Fruit fly (Drosophila melanogaster) whole organism, embryonic: ENCODE data around the gene Prosbeta6.
A peak's percentile ranks its signal among the peaks of the same experiment; 100 is the strongest.

Source experiments
- Atf6 ChIP-seq: fragments of 200-800 bp; sonication (Bioruptor generic); IDR thresholded peaks from 2 replicates; pipeline ENCODE4 v1.3.6; 2022; ENCODE audit warnings: missing biosample characterization, missing genetic modification characterization
- BEAF-32 ChIP-seq: fragments of 200-800 bp; sonication (Bioruptor generic); optimal IDR thresholded peaks from 3 replicates; lab custom pipeline; 2017; ENCODE audit warnings: missing biosample characterization, missing genetic modification characterization, mild to moderate bottlenecking, moderate library complexity, missing genetic modification reagents
- BtbVII ChIP-seq: fragments of 200-800 bp; sonication (Bioruptor generic); optimal IDR thresholded peaks from 3 replicates; lab custom pipeline; 2017; ENCODE audit warnings: missing biosample characterization, mild to moderate bottlenecking, missing genetic modification characterization
- CG10431 ChIP-seq: fragments of 200-800 bp; sonication (Bioruptor generic); optimal IDR thresholded peaks from 3 replicates; lab custom pipeline; 2018; ENCODE audit warnings: missing biosample characterization, mild to moderate bottlenecking, missing genetic modification characterization
- CG12071 ChIP-seq: fragments of 200-800 bp; sonication (Bioruptor generic); optimal IDR thresholded peaks from 3 replicates; lab custom pipeline; 2018; ENCODE audit warnings: missing biosample characterization, mild to moderate bottlenecking, missing genetic modification characterization
- CG13287 ChIP-seq: fragments of 200-800 bp; sonication (Bioruptor generic); IDR thresholded peaks from 2 replicates; pipeline ENCODE4 v1.3.6; 2022; ENCODE audit warnings: missing biosample characterization, missing genetic modification characterization; ENCODE audit not compliant: partially characterized antibody
- CG13894 ChIP-seq: fragments of 200-800 bp; sonication (Bioruptor generic); optimal IDR thresholded peaks from 3 replicates; lab custom pipeline; 2018; ENCODE audit warnings: missing biosample characterization, mild to moderate bottlenecking, missing genetic modification characterization, moderate library complexity
- CG15514 ChIP-seq: fragments of 200-800 bp; sonication (Bioruptor generic); optimal IDR thresholded peaks from 3 replicates; lab custom pipeline; 2017; ENCODE audit warnings: missing biosample characterization, missing genetic modification characterization, mild to moderate bottlenecking, moderate library complexity, missing genetic modification reagents
- CG17359 ChIP-seq: fragments of 200-800 bp; sonication (Bioruptor generic); optimal IDR thresholded peaks from 3 replicates; lab custom pipeline; 2018; ENCODE audit warnings: missing biosample characterization, mild to moderate bottlenecking, missing genetic modification characterization, moderate library complexity
- CG18476 ChIP-seq: fragments of 200-800 bp; sonication (Bioruptor generic); optimal IDR thresholded peaks from 2 replicates; lab custom pipeline; 2016; ENCODE audit warnings: missing biosample characterization, mild to moderate bottlenecking, missing genetic modification characterization
- CG18619 ChIP-seq: fragments of 200-800 bp; sonication (Bioruptor generic); optimal IDR thresholded peaks from 3 replicates; lab custom pipeline; 2017; ENCODE audit warnings: missing biosample characterization, mild to moderate bottlenecking, missing genetic modification characterization
- CG18764 ChIP-seq: fragments of 200-800 bp; sonication (Bioruptor generic); optimal IDR thresholded peaks from 3 replicates; lab custom pipeline; 2016; ENCODE audit warnings: missing biosample characterization, missing genetic modification characterization
- CG2129 ChIP-seq: fragments of 200-800 bp; sonication (Bioruptor generic); IDR thresholded peaks from 2 replicates; pipeline ENCODE4 v1.3.6; 2022; ENCODE audit warnings: missing biosample characterization, missing genetic modification characterization; ENCODE audit not compliant: partially characterized antibody
- CG2199 ChIP-seq: fragments of 200-800 bp; sonication (Bioruptor generic); IDR thresholded peaks from 3 replicates; pipeline ENCODE4 v1.3.6; 2022; ENCODE audit warnings: missing biosample characterization, missing genetic modification characterization
- CG31441 ChIP-seq: fragments of 200-800 bp; sonication (Bioruptor generic); IDR thresholded peaks from 2 replicates; pipeline ENCODE4 v1.3.6; 2022; ENCODE audit warnings: missing biosample characterization, missing genetic modification characterization
- CG34224 ChIP-seq: fragments of 200-800 bp; sonication (Bioruptor generic); IDR thresholded peaks from 3 replicates; pipeline ENCODE4 v1.3.6; 2022; ENCODE audit warnings: missing biosample characterization, missing genetic modification characterization; ENCODE audit not compliant: partially characterized antibody
- CG34376 ChIP-seq: fragments of 200-800 bp; sonication (Bioruptor generic); optimal IDR thresholded peaks from 2 replicates; lab custom pipeline; 2018; ENCODE audit warnings: missing biosample characterization, mild to moderate bottlenecking, missing genetic modification characterization
- CG6765 ChIP-seq: fragments of 200-800 bp; sonication (Bioruptor generic); optimal IDR thresholded peaks from 3 replicates; lab custom pipeline; 2017; ENCODE audit warnings: missing biosample characterization, mild to moderate bottlenecking, missing genetic modification characterization
- CG6854 ChIP-seq: fragments of 200-800 bp; sonication (Bioruptor generic); optimal IDR thresholded peaks from 3 replicates; lab custom pipeline; 2017; ENCODE audit warnings: missing biosample characterization, mild to moderate bottlenecking, missing genetic modification characterization
- CG7745 ChIP-seq: fragments of 200-800 bp; sonication (Bioruptor generic); optimal IDR thresholded peaks from 2 replicates; lab custom pipeline; 2018; ENCODE audit warnings: missing biosample characterization, mild to moderate bottlenecking, missing genetic modification characterization, moderate library complexity
- CG8089 ChIP-seq: fragments of 200-800 bp; sonication (Bioruptor generic); optimal IDR thresholded peaks from 3 replicates; lab custom pipeline; 2016; ENCODE audit warnings: missing biosample characterization, missing genetic modification characterization
- CG8478 ChIP-seq: fragments of >200 bp; optimal IDR thresholded peaks from 2 replicates; lab custom pipeline; 2018
- Chrac-16 ChIP-seq: fragments of 200-800 bp; sonication (Bioruptor generic); optimal IDR thresholded peaks from 3 replicates; lab custom pipeline; 2016; ENCODE audit warnings: missing biosample characterization, missing genetic modification characterization
- CoRest ChIP-seq: fragments of 200-800 bp; sonication (Bioruptor generic); optimal IDR thresholded peaks from 3 replicates; lab custom pipeline; 2018; ENCODE audit warnings: missing biosample characterization, mild to moderate bottlenecking, missing genetic modification characterization, moderate library complexity
- Doc2 ChIP-seq: fragments of 200-800 bp; sonication (Bioruptor generic); IDR thresholded peaks from 2 replicates; pipeline ENCODE4 v1.3.6; 2022; ENCODE audit warnings: missing biosample characterization, missing genetic modification characterization
- Dref ChIP-seq: fragments of 200-800 bp; sonication (Bioruptor generic); IDR thresholded peaks from 2 replicates; pipeline ENCODE4 v1.3.6; 2022; ENCODE audit warnings: missing biosample characterization, missing genetic modification characterization
- E2f1 ChIP-seq: fragments of 200-800 bp; sonication (Bioruptor generic); IDR thresholded peaks from 2 replicates; pipeline ENCODE4 v1.3.6; 2022; ENCODE audit warnings: missing biosample characterization, missing genetic modification characterization
- Ets65A ChIP-seq: fragments of 200-800 bp; sonication (Bioruptor generic); peaks from one replicate; lab custom pipeline; 2016; ENCODE audit warnings: missing biosample characterization, missing genetic modification characterization
- MTF-1 ChIP-seq: fragments of 200-800 bp; sonication (Bioruptor generic); optimal IDR thresholded peaks from 2 replicates; lab custom pipeline; 2018; ENCODE audit warnings: missing biosample characterization, mild to moderate bottlenecking, missing genetic modification characterization, borderline replicate concordance
- Neu2 ChIP-seq: fragments of 200-800 bp; sonication (Bioruptor generic); optimal IDR thresholded peaks from 3 replicates; lab custom pipeline; 2016; ENCODE audit warnings: missing biosample characterization, missing genetic modification characterization, borderline replicate concordance
- Stat92E ChIP-seq, 3 experiments: fragments of >200 bp in 2 of 3; fragments of 200-800 bp in 1 of 3; sonication (Bioruptor generic) in 1 of 3; optimal IDR thresholded peaks; 2 replicates each; lab custom pipeline; 2017 to 2019; ENCODE audit warnings: missing biosample characterization in 3 of 3, missing genetic modification characterization in 3 of 3, mild to moderate bottlenecking in 1 of 3, moderate library complexity in 1 of 3
- Tbp ChIP-seq: fragments of >200 bp; optimal IDR thresholded peaks from 2 replicates; lab custom pipeline; 2018; ENCODE audit warnings: missing biosample characterization, missing genetic modification characterization
- Xrp1 ChIP-seq: fragments of 200-800 bp; sonication (Bioruptor generic); IDR thresholded peaks from 2 replicates; pipeline ENCODE4 v1.3.6; 2022; ENCODE audit warnings: missing biosample characterization, missing genetic modification characterization
- bbx ChIP-seq: fragments of 200-800 bp; sonication (Bioruptor generic); IDR thresholded peaks from 2 replicates; pipeline ENCODE4 v1.3.6; 2022; ENCODE audit warnings: missing biosample characterization, missing genetic modification characterization; ENCODE audit not compliant: partially characterized antibody
- btn ChIP-seq: fragments of 200-800 bp; sonication (Bioruptor generic); optimal IDR thresholded peaks from 2 replicates; lab custom pipeline; 2016; ENCODE audit warnings: missing biosample characterization, missing genetic modification characterization
- chm ChIP-seq: fragments of 200-800 bp; sonication (Bioruptor generic); IDR thresholded peaks from 2 replicates; pipeline ENCODE4 v1.3.6; 2022; ENCODE audit warnings: missing biosample characterization, missing genetic modification characterization
- ham ChIP-seq: fragments of 200-800 bp; sonication (Bioruptor generic); IDR thresholded peaks from 2 replicates; pipeline ENCODE4 v1.3.6; 2022; ENCODE audit warnings: missing biosample characterization, missing genetic modification characterization
- ind ChIP-seq: fragments of 200-800 bp; sonication (Bioruptor generic); optimal IDR thresholded peaks from 3 replicates; lab custom pipeline; 2016; ENCODE audit warnings: missing biosample characterization, missing genetic modification characterization
- jumu ChIP-seq: fragments of 200-800 bp; sonication (Bioruptor generic); optimal IDR thresholded peaks from 3 replicates; lab custom pipeline; 2016; ENCODE audit warnings: missing biosample characterization, missing genetic modification characterization
- kni ChIP-seq: fragments of 200-800 bp; sonication (Bioruptor generic); optimal IDR thresholded peaks from 3 replicates; lab custom pipeline; 2017; ENCODE audit warnings: mild to moderate bottlenecking, missing biosample characterization, missing genetic modification reagents, missing genetic modification characterization
- mirr ChIP-seq: fragments of 200-800 bp; sonication (Bioruptor generic); optimal IDR thresholded peaks from 3 replicates; lab custom pipeline; 2018; ENCODE audit warnings: missing biosample characterization, mild to moderate bottlenecking, missing genetic modification characterization
- nau ChIP-seq: fragments of 200-800 bp; sonication (Bioruptor generic); optimal IDR thresholded peaks from 3 replicates; lab custom pipeline; 2017; ENCODE audit warnings: missing biosample characterization, mild to moderate bottlenecking, missing genetic modification characterization, missing genetic modification reagents
- nerfin-1 ChIP-seq: fragments of 200-800 bp; sonication (Bioruptor generic); optimal IDR thresholded peaks from 3 replicates; lab custom pipeline; 2019; ENCODE audit warnings: missing biosample characterization, mild to moderate bottlenecking, missing genetic modification characterization, moderate library complexity
- peb ChIP-seq: fragments of 200-800 bp; sonication (Bioruptor generic); IDR thresholded peaks from 2 replicates; pipeline ENCODE4 v1.3.6; 2022; ENCODE audit warnings: missing biosample characterization, missing genetic modification characterization
- pum ChIP-seq: fragments of 200-800 bp; sonication (Bioruptor generic); optimal IDR thresholded peaks from 2 replicates; lab custom pipeline; 2016; ENCODE audit warnings: missing biosample characterization, missing genetic modification characterization
- seq ChIP-seq: fragments of 200-800 bp; sonication (Bioruptor generic); IDR thresholded peaks from 2 replicates; pipeline ENCODE4 v1.3.6; 2022; ENCODE audit warnings: missing biosample characterization, missing genetic modification characterization
- tap ChIP-seq: fragments of 200-800 bp; optimal IDR thresholded peaks from 3 replicates; lab custom pipeline; 2019; ENCODE audit warnings: missing biosample characterization, mild to moderate bottlenecking, missing genetic modification characterization, moderate library complexity
- tio ChIP-seq: fragments of 200-800 bp; sonication (Bioruptor generic); optimal IDR thresholded peaks from 2 replicates; lab custom pipeline; 2017; ENCODE audit warnings: missing biosample characterization, missing genetic modification characterization, inconsistent platforms
- trem ChIP-seq: fragments of 200-800 bp; optimal IDR thresholded peaks from 3 replicates; lab custom pipeline; 2019; ENCODE audit warnings: missing biosample characterization, mild to moderate bottlenecking, missing genetic modification characterization, moderate library complexity
- trh ChIP-seq: fragments of 200-800 bp; sonication (Bioruptor generic); optimal IDR thresholded peaks from 2 replicates; lab custom pipeline; 2016; ENCODE audit warnings: missing biosample characterization, missing genetic modification characterization
- wek ChIP-seq: fragments of 200-800 bp; sonication (Bioruptor generic); optimal IDR thresholded peaks from 3 replicates; lab custom pipeline; 2018; ENCODE audit warnings: missing biosample characterization, mild to moderate bottlenecking, missing genetic modification characterization, moderate library complexity

Gene Prosbeta6

DNA sequence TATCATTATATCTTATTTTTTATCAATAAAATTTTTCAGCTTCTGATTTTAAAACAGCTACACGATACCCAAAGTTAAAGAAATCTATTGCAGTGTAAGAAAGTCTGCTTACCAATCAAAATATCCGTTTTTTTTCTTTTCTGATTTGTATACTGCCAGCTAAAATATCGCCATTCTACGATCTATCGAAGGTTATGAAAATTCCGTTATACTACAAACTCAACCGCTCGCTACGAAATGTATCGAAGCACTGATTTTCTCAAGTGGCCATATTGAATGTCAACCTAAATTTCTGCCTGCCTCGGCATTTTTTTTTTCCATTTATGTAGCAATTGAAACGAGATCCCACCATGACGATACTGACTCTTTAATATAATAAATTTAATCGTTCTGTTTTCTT is 30.2 kb downstream of the Prosbeta6 start, which contains the start of gene nxf2 (continued):
- TF ChIP-seq CG7745 (tag; lab: Kevin White, UChicago) = no peak
- 0 out of 2 replicates have a peak, but pooled peaks have one; percentile 25 for TF ChIP-seq Xrp1 (GFP tag; lab: Robert Waterston, UW)
- TF ChIP-seq CG13287 = peak; percentile 47
- TF ChIP-seq seq (GFP tag; lab: Robert Waterston, UW) = no peak
- TF ChIP-seq mirr (GFP tag; lab: Kevin White, UChicago) = no peak
- no peak for TF ChIP-seq CoRest
- TF ChIP-seq E2f1 (GFP tag; lab: Robert Waterston, UW) = no peak
- peak; percentile 68 for TF ChIP-seq bbx (GFP tag; lab: Robert Waterston, UW)
- TF ChIP-seq CG17359 (tag; lab: Kevin White, UChicago) = no peak
- no peak for TF ChIP-seq CG18476
- no peak for TF ChIP-seq trh (GFP tag; lab: Kevin White, UChicago)
- no peak for TF ChIP-seq CG34376
- TF ChIP-seq CG34224 (GFP tag; lab: Robert Waterston, UW) = peak; percentile 30; the same call in 1 of the 3 replicates
- TF ChIP-seq CG6854 (GFP tag; lab: Kevin White, UChicago) = no peak
- TF ChIP-seq btn (GFP tag; lab: Kevin White, UChicago) = no peak
- TF ChIP-seq BEAF-32 = peak; percentile 61
- TF ChIP-seq CG31441 (GFP tag; lab: Robert Waterston, UW) = no peak
- TF ChIP-seq BtbVII (GFP tag; lab: Kevin White, UChicago) = no peak
- no peak for TF ChIP-seq CG15514 (GFP tag; lab: Kevin White, UChicago)
- TF ChIP-seq Stat92E (GFP tag; optimal IDR thresholded peaks at IDR 0.05; lab: Kevin White, UChicago) = no peak
- no peak for TF ChIP-seq wek (GFP tag; lab: Kevin White, UChicago)
- TF ChIP-seq chm (GFP tag; lab: Robert Waterston, UW) = no peak
- no peak for TF ChIP-seq pum (GFP tag; lab: Kevin White, UChicago)
- no peak for TF ChIP-seq Doc2 (GFP tag; lab: Robert Waterston, UW)
- TF ChIP-seq CG12071 (GFP tag; lab: Kevin White, UChicago) = no peak
- TF ChIP-seq nau (GFP tag; lab: Kevin White, UChicago) = no peak
- TF ChIP-seq tap (tag; lab: Kevin White, UChicago) = no peak
- TF ChIP-seq CG2199 (GFP tag; lab: Robert Waterston, UW) = 0 out of 3 replicates have a peak, but pooled peaks have one; percentile 41
- no peak for TF ChIP-seq peb
- TF ChIP-seq CG18764 (GFP tag; lab: Kevin White, UChicago) = no peak
- no peak for TF ChIP-seq ham (GFP tag; lab: Robert Waterston, UW)
- no peak for TF ChIP-seq tio (GFP tag; lab: Kevin White, UChicago)
- no peak for TF ChIP-seq Ets65A (GFP tag; lab: Kevin White, UChicago)
- peak; percentile 62 for TF ChIP-seq Neu2 (GFP tag; lab: Kevin White, UChicago)
- no peak for TF ChIP-seq Chrac-16 (GFP tag; lab: Kevin White, UChicago)
- TF ChIP-seq CG13894 (tag; lab: Kevin White, UChicago) = no peak
- no peak for TF ChIP-seq ind (GFP tag; lab: Kevin White, UChicago)
- no peak for TF ChIP-seq MTF-1
- TF ChIP-seq CG2129 (GFP tag; lab: Robert Waterston, UW) = no peak
- no peak for TF ChIP-seq Tbp
- TF ChIP-seq Atf6 = no peak
- peak; percentile 19 for TF ChIP-seq trem (tag; lab: Kevin White, UChicago)
- TF ChIP-seq CG8089 (GFP tag; lab: Kevin White, UChicago) = no peak
- peak; percentile 38; the same call in 1 of the 2 replicates for TF ChIP-seq Dref (GFP tag; lab: Robert Waterston, UW)
- no peak for TF ChIP-seq CG18619 (GFP tag; lab: Kevin White, UChicago)
- no peak for TF ChIP-seq jumu (GFP tag; lab: Kevin White, UChicago)
- no peak for TF ChIP-seq kni (GFP tag; lab: Kevin White, UChicago)
- no peak for TF ChIP-seq CG10431 (GFP tag; lab: Kevin White, UChicago)
- no peak for TF ChIP-seq CG8478
- peak; percentile 43 for TF ChIP-seq nerfin-1 (tag; lab: Kevin White, UChicago)
- TF ChIP-seq CG6765 = no peak
